Fruit fly (Drosophila melanogaster) whole organism, embryonic: Measurements from ENCODE around the gene CG31525.

Source experiments
- ATbp ChIP-seq: fragments of 200-800 bp; sonication (Bioruptor generic); optimal IDR thresholded peaks from 2 replicates; lab custom pipeline; 2017; ENCODE audit warnings: missing biosample characterization, mild to moderate bottlenecking, missing genetic modification characterization, missing genetic modification reagents
- Atf6 ChIP-seq: fragments of 200-800 bp; sonication (Bioruptor generic); IDR thresholded peaks from 2 replicates; pipeline ENCODE4 v1.3.6; 2022; ENCODE audit warnings: missing biosample characterization, missing genetic modification characterization
- Bteb2 ChIP-seq: fragments of 200-800 bp; sonication (Bioruptor generic); optimal IDR thresholded peaks from 2 replicates; lab custom pipeline; 2016; ENCODE audit warnings: missing biosample characterization, missing genetic modification characterization
- CG10366 ChIP-seq: fragments of 200-800 bp; sonication (Bioruptor generic); IDR thresholded peaks from 2 replicates; pipeline ENCODE4 v1.3.6; 2022; ENCODE audit warnings: missing biosample characterization, missing genetic modification characterization
- CG10565 ChIP-seq: fragments of 200-800 bp; sonication (Bioruptor generic); optimal IDR thresholded peaks from 3 replicates; lab custom pipeline; 2016; ENCODE audit warnings: missing biosample characterization, mild to moderate bottlenecking, missing genetic modification characterization
- CG11247 ChIP-seq: fragments of 200-800 bp; sonication (Bioruptor generic); IDR thresholded peaks from 2 replicates; pipeline ENCODE4 v1.3.6; 2022; ENCODE audit warnings: missing biosample characterization, missing genetic modification characterization
- CG11723 ChIP-seq: fragments of 200-800 bp; sonication (Bioruptor generic); optimal IDR thresholded peaks from 2 replicates; lab custom pipeline; 2017; ENCODE audit warnings: missing biosample characterization, mild to moderate bottlenecking, missing genetic modification characterization
- CG12236 ChIP-seq: fragments of 200-800 bp; sonication (Bioruptor generic); optimal IDR thresholded peaks from 2 replicates; lab custom pipeline; 2016; ENCODE audit warnings: missing biosample characterization, missing genetic modification characterization
- CG12769 ChIP-seq: fragments of 200-800 bp; sonication (Bioruptor generic); optimal IDR thresholded peaks from 2 replicates; lab custom pipeline; 2019; ENCODE audit warnings: missing biosample characterization, mild to moderate bottlenecking, missing genetic modification characterization, moderate library complexity
- CG17359 ChIP-seq: fragments of 200-800 bp; sonication (Bioruptor generic); optimal IDR thresholded peaks from 3 replicates; lab custom pipeline; 2018; ENCODE audit warnings: missing biosample characterization, mild to moderate bottlenecking, missing genetic modification characterization, moderate library complexity
- CG17361 ChIP-seq: fragments of 200-800 bp; sonication (Bioruptor generic); IDR thresholded peaks from 3 replicates; pipeline ENCODE4 v1.3.6; 2022; ENCODE audit warnings: missing biosample characterization, missing genetic modification characterization
- CG18262 ChIP-seq: fragments of 200-800 bp; optimal IDR thresholded peaks from 3 replicates; lab custom pipeline; 2019; ENCODE audit warnings: missing biosample characterization, mild to moderate bottlenecking, missing genetic modification characterization, moderate library complexity
- CG31365 ChIP-seq: fragments of 200-800 bp; sonication (Bioruptor generic); optimal IDR thresholded peaks from 2 replicates; lab custom pipeline; 2018; ENCODE audit warnings: missing biosample characterization, mild to moderate bottlenecking, missing genetic modification characterization
- CG3163 ChIP-seq: fragments of 200-800 bp; sonication (Bioruptor generic); optimal IDR thresholded peaks from 3 replicates; lab custom pipeline; 2016; ENCODE audit warnings: missing biosample characterization, missing genetic modification characterization
- CG33213 ChIP-seq: fragments of 200-800 bp; sonication (Bioruptor generic); optimal IDR thresholded peaks from 3 replicates; lab custom pipeline; 2016; ENCODE audit warnings: missing biosample characterization, missing genetic modification characterization
- CG5180 ChIP-seq: fragments of 200-800 bp; sonication (Bioruptor generic); optimal IDR thresholded peaks from 3 replicates; lab custom pipeline; 2017; ENCODE audit warnings: missing biosample characterization, missing genetic modification characterization, mild to moderate bottlenecking, moderate library complexity, missing genetic modification reagents
- CG9876 ChIP-seq: fragments of 200-800 bp; sonication (Bioruptor generic); optimal IDR thresholded peaks from 2 replicates; lab custom pipeline; 2016; ENCODE audit warnings: missing biosample characterization, missing genetic modification characterization
- D19A ChIP-seq: fragments of 200-800 bp; optimal IDR thresholded peaks from 3 replicates; lab custom pipeline; 2019; ENCODE audit warnings: missing biosample characterization, mild to moderate bottlenecking, missing genetic modification characterization, moderate library complexity
- E2f1 ChIP-seq: fragments of 200-800 bp; sonication (Bioruptor generic); IDR thresholded peaks from 2 replicates; pipeline ENCODE4 v1.3.6; 2022; ENCODE audit warnings: missing biosample characterization, missing genetic modification characterization
- H2.0 ChIP-seq: fragments of 200-800 bp; sonication (Bioruptor generic); IDR thresholded peaks from 2 replicates; pipeline ENCODE4 v1.3.6; 2022; ENCODE audit warnings: missing biosample characterization, missing genetic modification characterization
- HHEX ChIP-seq: fragments of 200-800 bp; sonication (Bioruptor generic); optimal IDR thresholded peaks from 3 replicates; lab custom pipeline; 2017; ENCODE audit warnings: missing biosample characterization, mild to moderate bottlenecking, missing genetic modification characterization, missing genetic modification reagents
- Hr51 ChIP-seq, 2 experiments: fragments of 200-800 bp; sonication (Bioruptor generic); optimal IDR thresholded peaks; 2 replicates in 1 of 2; 3 replicates in 1 of 2; lab custom pipeline; 2016 to 2018; ENCODE audit warnings: missing biosample characterization in 2 of 2, missing genetic modification characterization in 2 of 2, mild to moderate bottlenecking in 1 of 2, moderate library complexity in 1 of 2
- Kr ChIP-seq: fragments of 200-800 bp; sonication (Bioruptor generic); optimal IDR thresholded peaks from 2 replicates; lab custom pipeline; 2017; ENCODE audit warnings: missing biosample characterization, mild to moderate bottlenecking, missing genetic modification characterization
- Mrtf ChIP-seq: fragments of 200-800 bp; sonication (Bioruptor generic); IDR thresholded peaks from 3 replicates; pipeline ENCODE4 v1.3.6; 2022; ENCODE audit warnings: missing biosample characterization, missing genetic modification characterization
- Side ChIP-seq: fragments of 200-800 bp; sonication (Bioruptor generic); optimal IDR thresholded peaks from 2 replicates; lab custom pipeline; 2016; ENCODE audit warnings: missing biosample characterization, missing genetic modification characterization
- Sox100B ChIP-seq: fragments of 200-800 bp; sonication (Bioruptor generic); optimal IDR thresholded peaks from 3 replicates; lab custom pipeline; 2018; ENCODE audit warnings: missing biosample characterization, mild to moderate bottlenecking, missing genetic modification characterization
- Tbp ChIP-seq: fragments of >200 bp; optimal IDR thresholded peaks from 2 replicates; lab custom pipeline; 2018; ENCODE audit warnings: missing biosample characterization, missing genetic modification characterization
- Trl ChIP-seq, 3 experiments: fragments of >200 bp in 2 of 3; fragments of 200-800 bp in 1 of 3; sonication (Bioruptor generic) in 1 of 3; optimal IDR thresholded peaks; 2 replicates in 1 of 3; 3 replicates in 2 of 3; lab custom pipeline; 2016 to 2017; ENCODE audit warnings: missing biosample characterization in 1 of 3, missing genetic modification characterization in 1 of 3
- YL-1 ChIP-seq: fragments of 200-800 bp; sonication (Bioruptor generic); optimal IDR thresholded peaks from 3 replicates; lab custom pipeline; 2017; ENCODE audit warnings: missing biosample characterization, mild to moderate bottlenecking, missing genetic modification characterization
- ap ChIP-seq: fragments of 200-800 bp; sonication (Bioruptor generic); IDR thresholded peaks from 2 replicates; pipeline ENCODE4 v1.3.6; 2022; ENCODE audit warnings: missing biosample characterization, missing genetic modification characterization
- ci ChIP-seq: fragments of 200-800 bp; sonication (Bioruptor generic); IDR thresholded peaks from 3 replicates; pipeline ENCODE4 v1.3.6; 2022; ENCODE audit warnings: missing biosample characterization, missing genetic modification characterization
- dmrt99B ChIP-seq: fragments of 200-800 bp; sonication (Bioruptor generic); optimal IDR thresholded peaks from 2 replicates; lab custom pipeline; 2018; ENCODE audit warnings: missing biosample characterization, mild to moderate bottlenecking, missing genetic modification characterization, moderate library complexity
- en ChIP-seq: fragments of 200-800 bp; sonication (Bioruptor generic); optimal IDR thresholded peaks from 2 replicates; lab custom pipeline; 2016; ENCODE audit warnings: missing biosample characterization, missing genetic modification characterization
- ewg ChIP-seq: fragments of 200-800 bp; sonication (Bioruptor generic); optimal IDR thresholded peaks from 3 replicates; lab custom pipeline; 2017; ENCODE audit warnings: mild to moderate bottlenecking, missing biosample characterization, missing genetic modification reagents, missing genetic modification characterization
- fru ChIP-seq: fragments of >200 bp; optimal IDR thresholded peaks from 2 replicates; lab custom pipeline; 2017
- jumu ChIP-seq: fragments of 200-800 bp; sonication (Bioruptor generic); optimal IDR thresholded peaks from 3 replicates; lab custom pipeline; 2016; ENCODE audit warnings: missing biosample characterization, missing genetic modification characterization
- lab ChIP-seq: fragments of 200-800 bp; sonication (Bioruptor generic); optimal IDR thresholded peaks from 3 replicates; lab custom pipeline; 2017; ENCODE audit warnings: missing biosample characterization, missing genetic modification characterization, mild to moderate bottlenecking, moderate library complexity, missing genetic modification reagents
- nmo ChIP-seq: fragments of 200-800 bp; sonication (Bioruptor generic); optimal IDR thresholded peaks from 2 replicates; lab custom pipeline; 2018; ENCODE audit warnings: missing biosample characterization, mild to moderate bottlenecking, missing genetic modification characterization, moderate library complexity
- pnt ChIP-seq: fragments of 200-800 bp; sonication (Bioruptor generic); optimal IDR thresholded peaks from 3 replicates; lab custom pipeline; 2016; ENCODE audit warnings: missing biosample characterization, missing genetic modification characterization
- psq ChIP-seq: fragments of 200-800 bp; sonication (Bioruptor generic); optimal IDR thresholded peaks from 2 replicates; lab custom pipeline; 2017; ENCODE audit warnings: missing biosample characterization, missing genetic modification characterization
- pzg ChIP-seq: fragments of 200-800 bp; sonication (Bioruptor generic); optimal IDR thresholded peaks from 3 replicates; lab custom pipeline; 2018; ENCODE audit warnings: missing biosample characterization, mild to moderate bottlenecking, missing genetic modification characterization, moderate library complexity
- sc ChIP-seq, 3 experiments: fragments of >200 bp in 2 of 3; fragments of 200-800 bp in 1 of 3; sonication (Bioruptor generic) in 1 of 3; optimal IDR thresholded peaks; 2 replicates in 2 of 3; 3 replicates in 1 of 3; lab custom pipeline; 2017; ENCODE audit warnings: mild to moderate bottlenecking in 1 of 3, missing biosample characterization in 1 of 3, missing genetic modification characterization in 1 of 3, missing genetic modification reagents in 1 of 3
- scrt ChIP-seq: fragments of 200-800 bp; sonication (Bioruptor generic); optimal IDR thresholded peaks from 2 replicates; lab custom pipeline; 2018; ENCODE audit warnings: missing biosample characterization, mild to moderate bottlenecking, missing genetic modification characterization, moderate library complexity
- sob ChIP-seq: fragments of 200-800 bp; sonication (Bioruptor generic); IDR thresholded peaks from 2 replicates; pipeline ENCODE4 v1.3.6; 2022; ENCODE audit warnings: missing biosample characterization, missing genetic modification characterization
- ssp ChIP-seq: fragments of 200-800 bp; sonication (Bioruptor generic); IDR thresholded peaks from 2 replicates; pipeline ENCODE4 v1.3.6; 2022; ENCODE audit warnings: missing biosample characterization, missing genetic modification characterization
- tx ChIP-seq: fragments of 200-800 bp; sonication (Bioruptor generic); optimal IDR thresholded peaks from 2 replicates; lab custom pipeline; 2016; ENCODE audit warnings: missing biosample characterization, missing genetic modification characterization
- zf30C ChIP-seq: fragments of 200-800 bp; sonication (Bioruptor generic); optimal IDR thresholded peaks from 3 replicates; lab custom pipeline; 2018; ENCODE audit warnings: missing biosample characterization, mild to moderate bottlenecking, missing genetic modification characterization

The CG31525 gene

DNA sequence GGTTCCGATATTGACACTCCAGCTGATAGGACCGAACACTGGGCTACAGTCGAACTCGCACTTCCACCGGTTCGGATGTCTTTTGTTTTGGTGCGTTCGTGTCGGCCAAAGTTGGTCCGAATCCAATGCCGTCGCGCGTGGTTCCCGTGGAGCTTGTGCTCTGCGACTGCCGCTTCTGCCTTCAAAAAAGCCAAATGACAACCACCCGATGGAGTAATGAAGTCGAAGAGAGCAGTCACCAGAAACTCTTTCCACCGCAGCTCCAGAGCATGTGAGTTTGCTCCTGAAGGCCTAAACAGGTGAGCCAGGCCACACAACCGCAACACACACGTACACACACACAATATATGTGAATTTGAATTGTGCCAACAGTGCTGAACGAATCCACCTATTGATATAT lies 32.7 kb upstream of the CG31525 start, which contains the start of gene CG34112 (continued):
- TF ChIP-seq CG17359 (tag; lab: Kevin White, UChicago): peak; percentile 1
- no peak for TF ChIP-seq Tbp (GFP tag; lab: Kevin White, UChicago)
- TF ChIP-seq CG18262: no peak
- TF ChIP-seq CG10366 (GFP tag; lab: Robert Waterston, UW): no peak
- TF ChIP-seq CG11723 (GFP tag; lab: Kevin White, UChicago): no peak
- TF ChIP-seq sob (GFP tag; lab: Robert Waterston, UW): no peak
- no peak for TF ChIP-seq HHEX (GFP tag; lab: Kevin White, UChicago)
- TF ChIP-seq CG3163 (GFP tag; lab: Kevin White, UChicago): peak; percentile 17
- no peak for TF ChIP-seq ATbp (GFP tag; lab: Kevin White, UChicago)
- peak; percentile 83 for TF ChIP-seq CG5180
- TF ChIP-seq tx (GFP tag; lab: Kevin White, UChicago): no peak
- no peak for TF ChIP-seq pzg (GFP tag; lab: Kevin White, UChicago)

dm6 chr3R:4394654-4395581 lies 31.9 kb upstream of the CG31525 start:
- TF ChIP-seq scrt (GFP tag; lab: Kevin White, UChicago) (peak; percentile 84), psq (GFP tag; lab: Kevin White, UChicago) (peak; percentile 41), YL-1 (GFP tag; lab: Kevin White, UChicago) (no peak), ewg (GFP tag; lab: Kevin White, UChicago) (peak; percentile 77), ssp (GFP tag; lab: Robert Waterston, UW) (peak; percentile 72), CG9876 (peak; percentile 81), ap (peak; percentile 78), D19A (tag; lab: Kevin White, UChicago) (peak; percentile 99), jumu (GFP tag; lab: Kevin White, UChicago) (peak; percentile 69), pnt (peak; percentile 71), zf30C (no peak), lab (peak; percentile 95), CG12236 (GFP tag; lab: Kevin White, UChicago) (peak; percentile 65), Kr (no peak), Sox100B (GFP tag; lab: Kevin White, UChicago) (peak; percentile 82), dmrt99B (peak; percentile 91), Mrtf (GFP tag; lab: Robert Waterston, UW) (peak; percentile 73; the same call in 2 of the 3 replicates), E2f1 (peak; percentile 89), ci (peak; percentile 93), CG33213 (GFP tag; lab: Kevin White, UChicago) (peak; percentile 77), CG10565 (peak; percentile 7), Bteb2 (GFP tag; lab: Kevin White, UChicago) (peak; percentile 80), CG11247 (peak; percentile 77), en (GFP tag; lab: Kevin White, UChicago) (peak; percentile 73), nmo (GFP tag; lab: Kevin White, UChicago) (peak; percentile 93), Atf6 (GFP tag; lab: Robert Waterston, UW) (peak; percentile 95), Side (GFP tag; lab: Kevin White, UChicago) (peak; percentile 87), H2.0 (GFP tag; lab: Robert Waterston, UW) (peak; percentile 82), Trl (optimal IDR thresholded peaks at IDR 0.05; lab: Kevin White, UChicago) (no peak), Trl (GFP tag; optimal IDR thresholded peaks at IDR 0.05; lab: Kevin White, UChicago) (peak; percentile 87), CG12769 (peak; percentile 97), CG31365 (peak; percentile 80), CG17361 (GFP tag; lab: Robert Waterston, UW) (peak; percentile 83), Hr51 (GFP tag; optimal IDR thresholded peaks at IDR 0.05; lab: Kevin White, UChicago) (peak; percentile 76 to 93), sc (optimal IDR thresholded peaks at IDR 0.05; lab: Kevin White, UChicago) (no peak), sc (GFP tag; optimal IDR thresholded peaks at IDR 0.05; lab: Kevin White, UChicago) (peak; percentile 47), fru (no peak)
